Worm (Caenorhabditis elegans): ENCODE measurements around the gene pdf-2.
A peak's percentile ranks its signal among the peaks of the same experiment; 100 is the strongest.

The pdf-2 gene

ce11 chrX:2138923-2139322, 24.3 kb upstream of the pdf-2 start:
- peak in 1 of 2 experiments; percentile 10 for TF ChIP-seq daf-16 (GFP tag; optimal IDR thresholded peaks at IDR 0.05)
- TF ChIP-seq daf-16 (tag; optimal IDR thresholded peaks at IDR 0.05), result no peak
- TF ChIP-seq mdl-1 (tag; optimal IDR thresholded peaks at IDR 0.05), result peak in 1 of 2 experiments; percentile 15
- TF ChIP-seq zip-11 (GFP tag; IDR thresholded peaks at IDR 0.05), result no peak
- no peak for TF ChIP-seq tag-97 (GFP tag; IDR thresholded peaks at IDR 0.05)
- TF ChIP-seq fkh-10 (GFP tag; optimal IDR thresholded peaks at IDR 0.05), result peak; percentile 67
- peak; percentile 43 for TF ChIP-seq hlh-11 (tag; optimal IDR thresholded peaks at IDR 0.05)
- TF ChIP-seq hif-1 (tag; optimal IDR thresholded peaks at IDR 0.05), result peak in 1 of 2 experiments; percentile 9
- TF ChIP-seq unc-62 (GFP tag; optimal IDR thresholded peaks at IDR 0.05 in 1 of 2), result peak in 1 of 2 experiments; percentile 39
- no peak for TF ChIP-seq unc-62 (tag; optimal IDR thresholded peaks at IDR 0.05)
- no peak for TF ChIP-seq lin-1 (GFP tag; IDR thresholded peaks at IDR 0.05)
- TF ChIP-seq nhr-11 (tag; optimal IDR thresholded peaks at IDR 0.05), result peak; percentile 58
- no peak for TF ChIP-seq jun-1 (tag; optimal IDR thresholded peaks at IDR 0.05)
- peak; percentile 13 for TF ChIP-seq hlh-30 (tag; optimal IDR thresholded peaks at IDR 0.05; ENCODE audit: insufficient read depth)

ce11 chrX:2140610-2141009, 22.6 kb upstream of the pdf-2 start:
- TF ChIP-seq mdl-1 (tag; optimal IDR thresholded peaks at IDR 0.05) (peak in 1 of 2 experiments; percentile 39), nhr-28 (tag; optimal IDR thresholded peaks at IDR 0.05) (no peak), lin-29 (GFP tag; IDR thresholded peaks at IDR 0.05) (no peak), tag-97 (GFP tag; IDR thresholded peaks at IDR 0.05) (no peak), aha-1 (tag) (peak; percentile 92), saeg-2 (GFP tag; IDR thresholded peaks at IDR 0.05) (no peak), Y48G9A.11 (GFP tag; IDR thresholded peaks at IDR 0.05) (no peak), hmg-1.1 (GFP tag; IDR thresholded peaks at IDR 0.05) (peak; percentile 41; the same call in 1 of the 2 replicates), mep-1 (tag; optimal IDR thresholded peaks at IDR 0.05) (peak; percentile 27)

- TF ChIP-seq cey-2 (tag; optimal IDR thresholded peaks at IDR 0.05; ENCODE audit: borderline replicate concordance, insufficient read depth), result no peak
- peak in 1 of 2 experiments; percentile 23 for TF ChIP-seq lsy-2 (tag; optimal IDR thresholded peaks at IDR 0.05)
- TF ChIP-seq F26F4.8 (GFP tag; conservative IDR thresholded peaks at IDR 0.05), result no peak
- no peak for TF ChIP-seq madf-9 (GFP tag; conservative IDR thresholded peaks at IDR 0.05)
- TF ChIP-seq duxl-1 (tag; optimal IDR thresholded peaks at IDR 0.05; ENCODE audit: poor library complexity), result peak; percentile 39
- no peak for TF ChIP-seq ama-1 (optimal IDR thresholded peaks at IDR 0.05)
Observed at ce11 chrX:2144236-2144635, 18.9 kb upstream of the pdf-2 start.

ce11 chrX:2144875-2145274, 18.3 kb upstream of the pdf-2 start:
- TF ChIP-seq set-16 (GFP tag; IDR thresholded peaks at IDR 0.05), result peak; percentile 94
- no peak for TF ChIP-seq ceh-44 (GFP tag; IDR thresholded peaks at IDR 0.05)

ce11 chrX:2145629-2146028, 17.6 kb upstream of the pdf-2 start, which contains the start of gene dpy-3:
TSS of gene dpy-3 (minus strand) at chrX:2145647.
- TF ChIP-seq dmd-8 (GFP tag; IDR thresholded peaks at IDR 0.05) (no peak), nhr-28 (tag; optimal IDR thresholded peaks at IDR 0.05) (peak; percentile 11)

- no peak for TF ChIP-seq nhr-11 (tag; optimal IDR thresholded peaks at IDR 0.05)
- no peak for TF ChIP-seq dmd-8 (GFP tag; IDR thresholded peaks at IDR 0.05)
- TF ChIP-seq pha-4 (GFP tag; IDR thresholded peaks at IDR 0.05), result no peak
- TF ChIP-seq pha-4 (tag; optimal IDR thresholded peaks at IDR 0.05), result no peak
- TF ChIP-seq nhr-102 (tag; optimal IDR thresholded peaks at IDR 0.05), result no peak
- TF ChIP-seq nhr-28 (tag; optimal IDR thresholded peaks at IDR 0.05), result no peak
- TF ChIP-seq zfp-3 (GFP tag; conservative IDR thresholded peaks at IDR 0.05), result no peak
- no peak for TF ChIP-seq F49E8.2 (tag; optimal IDR thresholded peaks at IDR 0.05; ENCODE audit: borderline replicate concordance)
- TF ChIP-seq zip-11 (GFP tag; IDR thresholded peaks at IDR 0.05), result no peak
- TF ChIP-seq Y75B8A.6 (GFP tag; IDR thresholded peaks at IDR 0.05), result no peak
- no peak for TF ChIP-seq saeg-2 (GFP tag; IDR thresholded peaks at IDR 0.05)
- no peak for TF ChIP-seq fos-1 (tag; optimal IDR thresholded peaks at IDR 0.05)
- no peak for TF ChIP-seq dmd-9 (GFP tag; IDR thresholded peaks at IDR 0.05)
- TF ChIP-seq egl-43 (GFP tag; IDR thresholded peaks at IDR 0.05), result no peak
- no peak for TF ChIP-seq lin-29 (GFP tag; IDR thresholded peaks at IDR 0.05)
- no peak for TF ChIP-seq unc-130 (GFP tag; optimal IDR thresholded peaks at IDR 0.05)
Observed at ce11 chrX:2150006-2150405, 13.2 kb upstream of the pdf-2 start, which contains the start of gene npax-2. TSS of gene npax-2 (minus strand) at chrX:2150106.

Measured in whole organism, L4 larva.